Worm (Caenorhabditis elegans) whole organism, mixed stage, embryonic: ENCODE results near the gene srd-20.

ENCODE experiments used
- M03D4.4 ChIP-seq: sonication (generic microtip); optimal IDR thresholded peaks from 2 replicates; lab custom pipeline; 2017; ENCODE audit warnings: mild to moderate bottlenecking, missing genetic modification characterization, missing compliant biosample characterization
- bed-3 ChIP-seq: fragments of 200-800 bp; sonication (Bioruptor generic); optimal IDR thresholded peaks from 3 replicates; lab custom pipeline; 2018; ENCODE audit warnings: mild to moderate bottlenecking, missing genetic modification characterization, moderate library complexity, missing compliant biosample characterization
- blmp-1 ChIP-seq: fragments of 150-350 bp; optimal IDR thresholded peaks from 2 replicates; lab custom pipeline; 2014; ENCODE audit warnings: missing biosample characterization, missing genetic modification characterization
- ceh-39 ChIP-seq: fragments of 150-350 bp; optimal IDR thresholded peaks from 2 replicates; lab custom pipeline; 2014; ENCODE audit warnings: missing biosample characterization, missing genetic modification characterization
- ceh-43 ChIP-seq: fragments of 200-800 bp; sonication (Bioruptor generic); optimal IDR thresholded peaks from 2 replicates; lab custom pipeline; 2018; ENCODE audit warnings: mild to moderate bottlenecking, missing genetic modification characterization, moderate library complexity, missing compliant biosample characterization
- ceh-83 ChIP-seq: fragments of 200-800 bp; sonication (Bioruptor generic); optimal IDR thresholded peaks from 2 replicates; lab custom pipeline; 2018; ENCODE audit warnings: mild to moderate bottlenecking, missing genetic modification characterization, missing compliant biosample characterization
- ces-1 ChIP-seq: fragments of 150-350 bp; optimal IDR thresholded peaks from 2 replicates; lab custom pipeline; 2014; ENCODE audit warnings: missing biosample characterization, missing genetic modification reagents, missing genetic modification characterization
- cnd-1 ChIP-seq: fragments of 200-800 bp; sonication (Bioruptor generic); optimal IDR thresholded peaks from 2 replicates; lab custom pipeline; 2018; ENCODE audit warnings: mild to moderate bottlenecking, missing genetic modification characterization, missing compliant biosample characterization
- drap-1 ChIP-seq: fragments of 200-800 bp; sonication (Bioruptor generic); optimal IDR thresholded peaks from 3 replicates; lab custom pipeline; 2018; ENCODE audit warnings: mild to moderate bottlenecking, missing genetic modification characterization, missing compliant biosample characterization
- elt-1 ChIP-seq: sonication (generic microtip); optimal IDR thresholded peaks from 2 replicates; lab custom pipeline; 2017; ENCODE audit warnings: missing genetic modification characterization, mild to moderate bottlenecking, missing compliant biosample characterization, antibody characterized with exemption, moderate library complexity, borderline replicate concordance; ENCODE audit not compliant: insufficient read depth
- elt-3 ChIP-seq: fragments of 150-350 bp; optimal IDR thresholded peaks from 2 replicates; lab custom pipeline; 2014; ENCODE audit warnings: missing biosample characterization, missing genetic modification characterization
- flh-1 ChIP-seq: fragments of 200-800 bp; sonication (Bioruptor generic); optimal IDR thresholded peaks from 2 replicates; lab custom pipeline; 2018; ENCODE audit warnings: mild to moderate bottlenecking, missing genetic modification characterization, moderate library complexity, missing compliant biosample characterization
- ham-2 ChIP-seq: fragments of 200-800 bp; sonication (Bioruptor generic); optimal IDR thresholded peaks from 2 replicates; lab custom pipeline; 2018; ENCODE audit warnings: mild to moderate bottlenecking, missing genetic modification characterization, missing compliant biosample characterization
- hlh-1 ChIP-seq: fragments of 150-350 bp; optimal IDR thresholded peaks from 2 replicates; lab custom pipeline; 2014; ENCODE audit warnings: missing biosample characterization, missing genetic modification reagents, missing genetic modification characterization
- lin-13 ChIP-seq: fragments of 150-350 bp; optimal IDR thresholded peaks from 2 replicates; lab custom pipeline; 2014; ENCODE audit warnings: missing biosample characterization, missing genetic modification characterization
- lin-32 ChIP-seq: fragments of 200-800 bp; sonication (Bioruptor generic); optimal IDR thresholded peaks from 2 replicates; lab custom pipeline; 2018; ENCODE audit warnings: mild to moderate bottlenecking, missing genetic modification characterization, missing compliant biosample characterization
- lsy-2 ChIP-seq: fragments of 150-350 bp; optimal IDR thresholded peaks from 2 replicates; lab custom pipeline; 2014; ENCODE audit warnings: missing biosample characterization, missing genetic modification characterization
- mab-5 ChIP-seq: fragments of 150-350 bp; optimal IDR thresholded peaks from 2 replicates; lab custom pipeline; 2014; ENCODE audit warnings: missing biosample characterization, missing genetic modification characterization
- mep-1 ChIP-seq: fragments of 150-350 bp; optimal IDR thresholded peaks from 2 replicates; lab custom pipeline; 2017; ENCODE audit warnings: missing biosample characterization, missing genetic modification reagents, missing genetic modification characterization, inconsistent platforms
- mls-2 ChIP-seq: sonication (generic microtip); optimal IDR thresholded peaks from 2 replicates; lab custom pipeline; 2016; ENCODE audit warnings: mild to moderate bottlenecking, missing genetic modification characterization, moderate library complexity, missing compliant biosample characterization
- nhr-12 ChIP-seq: fragments of 150-350 bp; optimal IDR thresholded peaks from 2 replicates; lab custom pipeline; 2014; ENCODE audit warnings: missing biosample characterization, missing genetic modification characterization
- nhr-2 ChIP-seq: fragments of 150-350 bp; optimal IDR thresholded peaks from 2 replicates; lab custom pipeline; 2014; ENCODE audit warnings: missing biosample characterization, missing genetic modification characterization
- nhr-237 ChIP-seq: fragments of 150-350 bp; optimal IDR thresholded peaks from 2 replicates; lab custom pipeline; 2014; ENCODE audit warnings: missing biosample characterization, missing genetic modification characterization
- nhr-28 ChIP-seq: fragments of 150-350 bp; optimal IDR thresholded peaks from 2 replicates; lab custom pipeline; 2014; ENCODE audit warnings: missing biosample characterization, missing genetic modification characterization
- nhr-76 ChIP-seq: sonication (generic microtip); optimal IDR thresholded peaks from 2 replicates; lab custom pipeline; 2017; ENCODE audit warnings: missing biosample characterization, missing genetic modification characterization
- pha-4 ChIP-seq: fragments of 150-350 bp; optimal IDR thresholded peaks from 2 replicates; lab custom pipeline; 2018; ENCODE audit warnings: missing biosample characterization, missing genetic modification reagents, missing genetic modification characterization
- sem-2 ChIP-seq: fragments of 200-800 bp; sonication (Bioruptor generic); optimal IDR thresholded peaks from 2 replicates; lab custom pipeline; 2018; ENCODE audit warnings: mild to moderate bottlenecking, missing genetic modification characterization, missing compliant biosample characterization
- snpc-4 ChIP-seq: fragments of 150-350 bp; optimal IDR thresholded peaks from 2 replicates; lab custom pipeline; 2014; ENCODE audit warnings: missing biosample characterization, missing genetic modification characterization
- sptf-1 ChIP-seq: sonication (generic microtip); optimal IDR thresholded peaks from 2 replicates; lab custom pipeline; 2017; ENCODE audit warnings: mild to moderate bottlenecking, missing genetic modification characterization, moderate library complexity, missing compliant biosample characterization
- tbx-8 ChIP-seq: fragments of 200-800 bp; sonication (Bioruptor generic); optimal IDR thresholded peaks from 2 replicates; lab custom pipeline; 2018; ENCODE audit warnings: mild to moderate bottlenecking, missing genetic modification characterization, moderate library complexity, missing compliant biosample characterization
- unc-120 ChIP-seq: sonication (generic microtip); optimal IDR thresholded peaks from 2 replicates; lab custom pipeline; 2017; ENCODE audit warnings: missing genetic modification characterization, missing compliant biosample characterization; ENCODE audit not compliant: poor library complexity, severe bottlenecking
- unc-39 ChIP-seq: fragments of 150-350 bp; optimal IDR thresholded peaks from 2 replicates; lab custom pipeline; 2014; ENCODE audit warnings: missing biosample characterization, missing genetic modification characterization
- unc-62 ChIP-seq: fragments of 150-350 bp; optimal IDR thresholded peaks from 2 replicates; lab custom pipeline; 2014; ENCODE audit warnings: missing biosample characterization, missing genetic modification reagents, missing genetic modification characterization

srd-20 gene

DNA sequence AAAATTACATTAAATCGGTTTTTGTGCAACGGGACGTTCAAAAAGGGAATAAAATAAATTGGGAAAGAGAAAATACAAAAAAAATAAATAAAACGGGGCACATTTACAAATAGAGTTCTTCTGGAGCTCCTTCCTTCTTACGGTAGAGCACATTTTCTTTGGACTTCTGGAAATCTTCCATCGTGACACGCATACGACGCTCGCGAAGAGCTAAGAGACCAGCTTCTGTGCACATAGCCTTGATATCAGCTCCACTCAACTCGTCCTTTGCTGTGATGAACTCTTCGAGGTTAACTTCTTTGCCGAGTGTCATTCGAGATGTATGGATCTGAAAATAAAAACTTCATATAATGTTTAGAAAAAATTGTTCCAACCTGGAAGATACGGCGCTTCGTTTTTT lies 39.3 kb upstream of the srd-20 start:
- TF ChIP-seq unc-120 (tag; lab: Kevin White, UChicago) (no peak), ceh-43 (no peak), unc-62 (GFP tag; lab: Kevin White, UChicago) (no peak), snpc-4 (tag; lab: Kevin White, UChicago) (no peak), flh-1 (GFP tag; lab: Kevin White, UChicago) (no peak)

DNA sequence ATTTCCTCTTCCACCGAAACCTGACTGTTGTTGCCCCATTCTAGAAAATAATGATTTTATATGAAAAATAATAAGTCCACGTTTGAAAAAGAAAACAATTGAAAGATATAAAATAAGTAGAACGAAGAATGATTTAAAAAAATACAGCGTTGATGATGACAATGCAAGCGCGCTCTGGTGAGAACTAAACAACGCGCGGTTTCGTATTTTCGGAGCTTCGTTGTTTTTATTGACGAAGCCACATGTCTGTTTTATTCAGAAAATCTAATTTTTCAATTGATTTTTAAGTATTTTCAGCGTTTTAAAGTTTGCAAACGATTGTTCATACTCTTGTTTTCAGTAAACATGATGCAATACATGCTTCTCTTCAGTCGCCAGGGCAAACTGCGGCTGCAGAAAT lies 37.8 kb upstream of the srd-20 start, which contains the start of the genes rpt-2 and aps-1:
TSS of gene rpt-2 (minus strand) at position 40 of the 400 bp plus-strand sequence.
TSS of gene aps-1 (plus strand) at position 341 of the 400 bp plus-strand sequence.
- no peak for TF ChIP-seq elt-3
- TF ChIP-seq lin-13 (tag; lab: Kevin White, UChicago), result peak; percentile 85
- peak; percentile 24 for TF ChIP-seq ceh-39 (tag; lab: Kevin White, UChicago)
- TF ChIP-seq ces-1 (GFP tag; lab: Kevin White, UChicago), result peak; percentile 64
- TF ChIP-seq nhr-76 (tag; lab: Kevin White, UChicago), result no peak
- TF ChIP-seq M03D4.4, result no peak
- no peak for TF ChIP-seq tbx-8 (GFP tag; lab: Kevin White, UChicago)
- no peak for TF ChIP-seq mls-2 (tag; lab: Kevin White, UChicago)
- peak; percentile 73 for TF ChIP-seq mab-5 (tag; lab: Kevin White, UChicago)
- no peak for TF ChIP-seq blmp-1 (tag; lab: Kevin White, UChicago)
- TF ChIP-seq cnd-1 (tag; lab: Kevin White, UChicago), result no peak
- no peak for TF ChIP-seq flh-1 (GFP tag; lab: Kevin White, UChicago)
- TF ChIP-seq mep-1 (tag; lab: Kevin White, UChicago), result peak; percentile 84
- no peak for TF ChIP-seq elt-1
- TF ChIP-seq ham-2 (GFP tag; lab: Kevin White, UChicago), result no peak
- TF ChIP-seq unc-39, result no peak
- no peak for TF ChIP-seq bed-3 (GFP tag; lab: Kevin White, UChicago)
- peak; percentile 80 for TF ChIP-seq pha-4 (tag; lab: Kevin White, UChicago)
- no peak for TF ChIP-seq sem-2 (GFP tag; lab: Kevin White, UChicago)
- peak; percentile 66 for TF ChIP-seq lsy-2
- TF ChIP-seq lin-32 (GFP tag; lab: Kevin White, UChicago), result no peak
- peak; percentile 45 for TF ChIP-seq unc-62 (GFP tag; lab: Kevin White, UChicago)
- TF ChIP-seq nhr-28 (tag; lab: Kevin White, UChicago), result no peak
- TF ChIP-seq drap-1 (GFP tag; lab: Kevin White, UChicago), result no peak
- peak; percentile 5 for TF ChIP-seq nhr-2 (tag; lab: Kevin White, UChicago)
- no peak for TF ChIP-seq ceh-43
- no peak for TF ChIP-seq sptf-1 (tag; lab: Kevin White, UChicago)
- TF ChIP-seq unc-120 (tag; lab: Kevin White, UChicago), result no peak
- TF ChIP-seq nhr-12 (tag; lab: Kevin White, UChicago), result no peak
- peak; percentile 73 for TF ChIP-seq hlh-1 (tag; lab: Kevin White, UChicago)
- TF ChIP-seq nhr-237 (tag; lab: Kevin White, UChicago), result peak; percentile 57
- no peak for TF ChIP-seq ceh-83 (GFP tag; lab: Kevin White, UChicago)

DNA sequence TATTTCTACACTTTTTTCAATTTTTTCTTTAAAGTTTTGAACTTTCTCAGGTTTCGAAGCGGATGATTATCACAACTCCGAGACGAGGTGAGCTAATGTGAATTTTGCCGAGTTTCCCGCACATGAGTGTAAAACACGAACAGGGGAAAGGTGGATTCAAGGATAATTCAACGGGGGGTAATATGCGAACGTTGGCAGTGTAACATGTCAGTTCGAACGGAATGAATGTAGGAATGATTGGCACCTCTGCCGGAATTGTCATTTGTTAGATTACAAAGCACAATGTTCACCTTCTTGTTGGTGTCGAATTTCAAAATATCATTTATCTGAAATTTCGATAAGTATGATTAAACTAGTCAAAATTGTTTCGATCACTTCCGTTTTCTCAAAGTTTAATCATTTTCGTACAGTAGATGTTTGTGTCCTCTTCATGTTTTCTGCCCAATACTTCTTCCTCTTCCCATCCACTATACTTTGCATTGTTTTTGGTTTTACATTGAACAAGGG lies 36.4 kb upstream of the srd-20 start, which contains the start of gene picc-1:
TSS of gene picc-1 (plus strand) at position 51 of the 507 bp plus-strand sequence.
- TF ChIP-seq sem-2 (GFP tag; lab: Kevin White, UChicago), result no peak
- TF ChIP-seq nhr-237 (tag; lab: Kevin White, UChicago), result no peak
- TF ChIP-seq nhr-28 (tag; lab: Kevin White, UChicago), result no peak
- no peak for TF ChIP-seq ceh-83 (GFP tag; lab: Kevin White, UChicago)
- TF ChIP-seq elt-3, result no peak
- peak; percentile 36 for TF ChIP-seq hlh-1 (tag; lab: Kevin White, UChicago)
- TF ChIP-seq ceh-39 (tag; lab: Kevin White, UChicago), result no peak
- TF ChIP-seq mls-2 (tag; lab: Kevin White, UChicago), result no peak
- no peak for TF ChIP-seq lin-13 (tag; lab: Kevin White, UChicago)
- TF ChIP-seq unc-120 (tag; lab: Kevin White, UChicago), result peak; percentile 28
- TF ChIP-seq ham-2 (GFP tag; lab: Kevin White, UChicago), result no peak
- no peak for TF ChIP-seq ces-1 (GFP tag; lab: Kevin White, UChicago)
- TF ChIP-seq cnd-1 (tag; lab: Kevin White, UChicago), result no peak
- peak; percentile 94 for TF ChIP-seq unc-62 (GFP tag; lab: Kevin White, UChicago)
- no peak for TF ChIP-seq nhr-76 (tag; lab: Kevin White, UChicago)
- no peak for TF ChIP-seq lsy-2
- no peak for TF ChIP-seq drap-1 (GFP tag; lab: Kevin White, UChicago)
- TF ChIP-seq blmp-1 (tag; lab: Kevin White, UChicago), result no peak
- TF ChIP-seq mep-1 (tag; lab: Kevin White, UChicago), result no peak
- no peak for TF ChIP-seq elt-1
- TF ChIP-seq mab-5 (tag; lab: Kevin White, UChicago), result no peak
- no peak for TF ChIP-seq sptf-1 (tag; lab: Kevin White, UChicago)
- TF ChIP-seq tbx-8 (GFP tag; lab: Kevin White, UChicago), result no peak
